Fruit fly (Drosophila melanogaster) whole organism: ENCODE data around the gene CG7406.

Source experiments
- CG8478 ChIP-seq: fragments of >200 bp; optimal IDR thresholded peaks from 2 replicates; lab custom pipeline; 2018; ENCODE audit warnings: inconsistent platforms
- pan ChIP-seq: fragments of >200 bp; optimal IDR thresholded peaks from 2 replicates; lab custom pipeline; 2017
- psq ChIP-seq: fragments of >200 bp; optimal IDR thresholded peaks from 2 replicates; lab custom pipeline; 2017
- usp ChIP-seq: fragments of >200 bp; optimal IDR thresholded peaks from 2 replicates; lab custom pipeline; 2017; ENCODE audit warnings: missing biosample characterization, missing genetic modification characterization, mixed read lengths

DNA sequence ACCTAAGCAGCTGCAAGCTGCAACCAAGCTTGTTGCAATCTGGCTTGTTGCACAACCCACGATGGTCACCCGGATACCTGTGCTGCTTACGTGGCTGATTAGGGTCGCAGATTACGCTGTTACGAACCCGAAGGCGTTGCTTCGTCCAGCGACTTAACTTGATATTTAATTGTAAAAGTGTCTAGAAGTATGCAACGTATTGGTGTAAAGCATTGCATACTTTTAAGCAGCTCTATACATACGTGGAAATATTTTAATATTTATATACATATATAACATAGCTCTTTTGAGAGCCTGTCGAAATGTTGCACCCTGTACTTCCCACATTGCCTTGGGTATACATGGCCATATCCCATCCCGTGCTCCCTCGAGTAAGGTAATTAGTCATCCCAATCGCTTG lies 40.4 kb upstream of the CG7406 start:
- TF ChIP-seq psq (lab: Kevin White, UChicago), result no peak
- no peak for TF ChIP-seq pan (lab: Kevin White, UChicago)
- TF ChIP-seq usp (GFP tag; lab: Kevin White, UChicago), result no peak
- no peak for TF ChIP-seq CG8478
